Worm (Caenorhabditis elegans): ENCODE measurements around the gene tat-1.

The tat-1 gene

ce11 chrIII:12369476-12369875 lies 52.0 kb downstream of the tat-1 start:
- TF ChIP-seq ekl-4 (GFP tag; IDR thresholded peaks at IDR 0.05) (no peak), madf-6 (GFP tag; IDR thresholded peaks at IDR 0.05) (no peak), cebp-1 (GFP tag; IDR thresholded peaks at IDR 0.05) (no peak), cebp-1 (tag; optimal IDR thresholded peaks at IDR 0.05) (peak; percentile 2), F55B11.4 (tag; optimal IDR thresholded peaks at IDR 0.05; ENCODE audit: borderline replicate concordance, insufficient read depth) (no peak), nfyb-1 (GFP tag; IDR thresholded peaks at IDR 0.05) (no peak), attf-6 (GFP tag; IDR thresholded peaks at IDR 0.05) (no peak), hrde-1 (tag; optimal IDR thresholded peaks at IDR 0.05; ENCODE audit: borderline replicate concordance) (no peak), pbrm-1 (GFP tag; IDR thresholded peaks at IDR 0.05) (peak; percentile 72), nhr-179 (tag; optimal IDR thresholded peaks at IDR 0.05) (no peak), sdz-38 (tag; optimal IDR thresholded peaks at IDR 0.05) (no peak), nhr-27 (tag; optimal IDR thresholded peaks at IDR 0.05) (no peak), K12H6.12 (tag; optimal IDR thresholded peaks at IDR 0.05) (no peak), snpc-1.3 (tag; optimal IDR thresholded peaks at IDR 0.05; ENCODE audit: insufficient read depth) (no peak), C06A6.2 (GFP tag; conservative IDR thresholded peaks at IDR 0.05) (no peak), lir-1 (GFP tag; conservative IDR thresholded peaks at IDR 0.05) (no peak), ceh-27 (GFP tag; optimal IDR thresholded peaks at IDR 0.05) (peak; percentile 6), hmg-1.2 (GFP tag; IDR thresholded peaks at IDR 0.05) (peak; percentile 97), mcd-1 (GFP tag; IDR thresholded peaks at IDR 0.05) (peak; percentile 42), tbx-9 (tag; optimal IDR thresholded peaks at IDR 0.05; ENCODE audit: borderline replicate concordance) (no peak), ztf-22 (GFP tag; optimal IDR thresholded peaks at IDR 0.05) (no peak), ceh-91 (GFP tag; IDR thresholded peaks at IDR 0.05) (no peak), lsl-1 (GFP tag; optimal IDR thresholded peaks at IDR 0.05) (no peak), let-526 (GFP tag; IDR thresholded peaks at IDR 0.05) (no peak), Y95B8A.8 (GFP tag; IDR thresholded peaks at IDR 0.05) (no peak), B0035.1 (tag; optimal IDR thresholded peaks at IDR 0.05) (no peak), ztf-25 (GFP tag; IDR thresholded peaks at IDR 0.05) (no peak), dpff-1 (tag; optimal IDR thresholded peaks at IDR 0.05) (no peak), efl-1 (GFP tag; optimal IDR thresholded peaks at IDR 0.05) (peak; percentile 26), Y53F4B.3 (GFP tag; IDR thresholded peaks at IDR 0.05) (no peak), unc-62 (GFP tag; optimal IDR thresholded peaks at IDR 0.05) (no peak), nhr-80 (tag; optimal IDR thresholded peaks at IDR 0.05) (no peak), ceh-58 (GFP tag; IDR thresholded peaks at IDR 0.05) (no peak), lin-54 (GFP tag; optimal IDR thresholded peaks at IDR 0.05) (peak; percentile 22), chd-7 (tag; optimal IDR thresholded peaks at IDR 0.05) (no peak), F33H1.4 (GFP tag; IDR thresholded peaks at IDR 0.05) (no peak), B0261.1 (tag; optimal IDR thresholded peaks at IDR 0.05) (no peak)

ce11 chrIII:12368462-12369306 lies 52.8 kb downstream of the tat-1 start, which contains the start of gene his-72:
TSS of gene his-72 (minus strand) at chrIII:12369050.
- TF ChIP-seq lin-35 (GFP tag; optimal IDR thresholded peaks at IDR 0.05) (no peak), snpc-4 (GFP tag; optimal IDR thresholded peaks at IDR 0.05) (no peak), snpc-4 (tag; optimal IDR thresholded peaks at IDR 0.05) (peak in 1 of 4 experiments; percentile 4), madf-3 (GFP tag; IDR thresholded peaks at IDR 0.05) (peak; percentile 95), egl-44 (GFP tag; IDR thresholded peaks at IDR 0.05) (no peak), pbrm-1 (GFP tag; IDR thresholded peaks at IDR 0.05) (no peak), unc-62 (GFP tag; optimal IDR thresholded peaks at IDR 0.05) (no peak), F22D6.2 (tag; optimal IDR thresholded peaks at IDR 0.05) (no peak), ztf-3 (GFP tag; optimal IDR thresholded peaks at IDR 0.05) (no peak), snpc-1.3 (tag; optimal IDR thresholded peaks at IDR 0.05; ENCODE audit: insufficient read depth) (no peak), attf-5 (GFP tag; optimal IDR thresholded peaks at IDR 0.05) (no peak), nhr-179 (tag; optimal IDR thresholded peaks at IDR 0.05) (no peak), dpff-1 (tag; optimal IDR thresholded peaks at IDR 0.05) (no peak), F52B5.7 (tag; optimal IDR thresholded peaks at IDR 0.05) (no peak), K11D2.4 (GFP tag; IDR thresholded peaks at IDR 0.05) (no peak), F37B4.10 (GFP tag; IDR thresholded peaks at IDR 0.05) (no peak)

All from whole organism, young adult.